Worm (Caenorhabditis elegans) whole organism, L2 larva: ENCODE measurements around the gene dnj-2.
A peak's percentile ranks its signal among the peaks of the same experiment; 100 is the strongest.

Experiments
- C34F6.9 ChIP-seq: fragments of 150-350 bp; optimal IDR thresholded peaks from 2 replicates; lab custom pipeline; 2014; ENCODE audit warnings: missing biosample characterization, missing genetic modification characterization
- F13H6.1 ChIP-seq: sonication (generic microtip); optimal IDR thresholded peaks from 2 replicates; lab custom pipeline; 2016; ENCODE audit warnings: missing genetic modification characterization, missing compliant biosample characterization
- R02D3.7 ChIP-seq: fragments of 150-350 bp; optimal IDR thresholded peaks from 2 replicates; lab custom pipeline; 2014; ENCODE audit warnings: missing biosample characterization, missing genetic modification characterization
- Y55F3AM.14 ChIP-seq: fragments of 200-800 bp; sonication (Bioruptor generic); optimal IDR thresholded peaks from 2 replicates; lab custom pipeline; 2018; ENCODE audit warnings: mild to moderate bottlenecking, missing genetic modification characterization, missing compliant biosample characterization
- ZK546.5 ChIP-seq: sonication (generic microtip); optimal IDR thresholded peaks from 2 replicates; lab custom pipeline; 2017; ENCODE audit warnings: missing biosample characterization, missing genetic modification characterization
- alr-1 ChIP-seq: fragments of 150-350 bp; optimal IDR thresholded peaks from 2 replicates; lab custom pipeline; 2014; ENCODE audit warnings: missing biosample characterization, missing genetic modification characterization
- ama-1 ChIP-seq: fragments of 150-350 bp; optimal IDR thresholded peaks from 2 replicates; lab custom pipeline; 2018; ENCODE audit warnings: inconsistent platforms
- crh-2 ChIP-seq: sonication (generic microtip); optimal IDR thresholded peaks from 2 replicates; lab custom pipeline; 2017; ENCODE audit warnings: missing biosample characterization, missing genetic modification characterization
- dmd-4 ChIP-seq: sonication (generic microtip); optimal IDR thresholded peaks from 2 replicates; lab custom pipeline; 2017; ENCODE audit warnings: missing biosample characterization, missing genetic modification characterization
- elt-1 ChIP-seq: fragments of 150-350 bp; optimal IDR thresholded peaks from 2 replicates; lab custom pipeline; 2014; ENCODE audit warnings: missing biosample characterization, missing genetic modification characterization
- elt-3 ChIP-seq: sonication (generic microtip); optimal IDR thresholded peaks from 2 replicates; lab custom pipeline; 2017; ENCODE audit warnings: missing biosample characterization, missing genetic modification characterization
- fos-1 ChIP-seq: fragments of 150-350 bp; optimal IDR thresholded peaks from 2 replicates; lab custom pipeline; 2014; ENCODE audit warnings: missing biosample characterization, missing genetic modification characterization
- gmeb-1 ChIP-seq: fragments of 150-350 bp; optimal IDR thresholded peaks from 2 replicates; lab custom pipeline; 2014; ENCODE audit warnings: missing biosample characterization, missing genetic modification characterization
- lin-13 ChIP-seq: fragments of 150-350 bp; optimal IDR thresholded peaks from 2 replicates; lab custom pipeline; 2014; ENCODE audit warnings: missing biosample characterization, missing genetic modification reagents, missing genetic modification characterization
- lin-39 ChIP-seq: fragments of 150-350 bp; optimal IDR thresholded peaks from 2 replicates; lab custom pipeline; 2014; ENCODE audit warnings: missing biosample characterization, missing genetic modification reagents, missing genetic modification characterization
- lsy-2 ChIP-seq, 2 experiments: fragments of 150-350 bp in 1 of 2; sonication (generic microtip) in 1 of 2; optimal IDR thresholded peaks; 2 replicates each; lab custom pipeline; 2014 to 2017; ENCODE audit warnings: missing biosample characterization in 2 of 2, missing genetic modification characterization in 2 of 2
- mab-5 ChIP-seq: fragments of 150-350 bp; optimal IDR thresholded peaks from 2 replicates; lab custom pipeline; 2014; ENCODE audit warnings: missing biosample characterization, missing genetic modification characterization
- mdl-1 ChIP-seq, 2 experiments: fragments of 150-350 bp in 1 of 2; sonication (generic microtip) in 1 of 2; optimal IDR thresholded peaks; 2 replicates each; lab custom pipeline; 2017; ENCODE audit warnings: missing biosample characterization in 2 of 2, missing genetic modification characterization in 2 of 2
- nhr-10 ChIP-seq: sonication (generic microtip); optimal IDR thresholded peaks from 2 replicates; lab custom pipeline; 2017; ENCODE audit warnings: missing biosample characterization, missing genetic modification characterization
- nhr-11 ChIP-seq: fragments of 150-350 bp; optimal IDR thresholded peaks from 2 replicates; lab custom pipeline; 2014; ENCODE audit warnings: missing biosample characterization, missing genetic modification characterization
- nhr-12 ChIP-seq: fragments of 150-350 bp; optimal IDR thresholded peaks from 2 replicates; lab custom pipeline; 2014; ENCODE audit warnings: missing biosample characterization, missing genetic modification characterization
- nhr-129 ChIP-seq: fragments of 150-350 bp; optimal IDR thresholded peaks from 2 replicates; lab custom pipeline; 2014; ENCODE audit warnings: missing biosample characterization, missing genetic modification characterization
- nhr-21 ChIP-seq: fragments of 150-350 bp; optimal IDR thresholded peaks from 2 replicates; lab custom pipeline; 2014; ENCODE audit warnings: missing biosample characterization, missing genetic modification characterization
- nhr-23 ChIP-seq: fragments of 150-350 bp; optimal IDR thresholded peaks from 2 replicates; lab custom pipeline; 2014; ENCODE audit warnings: missing biosample characterization, missing genetic modification reagents, missing genetic modification characterization
- nhr-237 ChIP-seq: fragments of 150-350 bp; optimal IDR thresholded peaks from 2 replicates; lab custom pipeline; 2014; ENCODE audit warnings: missing biosample characterization, missing genetic modification characterization
- nhr-25 ChIP-seq: fragments of 150-350 bp; sonication (generic microtip); optimal IDR thresholded peaks from 3 replicates; lab custom pipeline; 2014; ENCODE audit warnings: missing biosample characterization, missing genetic modification characterization
- nhr-77 ChIP-seq: fragments of 150-350 bp; optimal IDR thresholded peaks from 2 replicates; lab custom pipeline; 2014; ENCODE audit warnings: missing biosample characterization, missing genetic modification characterization
- peb-1 ChIP-seq: fragments of 150-350 bp; optimal IDR thresholded peaks from 2 replicates; lab custom pipeline; 2014; ENCODE audit warnings: missing biosample characterization, missing genetic modification characterization
- sem-4 ChIP-seq: fragments of 150-350 bp; optimal IDR thresholded peaks from 2 replicates; lab custom pipeline; 2014; ENCODE audit warnings: missing biosample characterization, missing genetic modification reagents, missing genetic modification characterization
- skn-1 ChIP-seq: sonication (generic microtip); optimal IDR thresholded peaks from 2 replicates; lab custom pipeline; 2017; ENCODE audit warnings: missing biosample characterization, missing genetic modification characterization
- sma-3 ChIP-seq: sonication (generic microtip); optimal IDR thresholded peaks from 2 replicates; lab custom pipeline; 2016; ENCODE audit warnings: missing genetic modification reagents, missing genetic modification characterization, missing compliant biosample characterization
- sma-9 ChIP-seq, 2 experiments: fragments of 150-350 bp in 1 of 2; sonication (generic microtip) in 1 of 2; optimal IDR thresholded peaks; 2 replicates each; lab custom pipeline; 2014 to 2016; ENCODE audit warnings: missing genetic modification characterization in 2 of 2, mild to moderate bottlenecking in 1 of 2, missing biosample characterization in 1 of 2, missing compliant biosample characterization in 1 of 2, missing genetic modification reagents in 1 of 2, moderate library complexity in 1 of 2
- snpc-4 ChIP-seq: fragments of 150-350 bp; optimal IDR thresholded peaks from 2 replicates; lab custom pipeline; 2014; ENCODE audit warnings: missing biosample characterization, missing genetic modification characterization
- unc-39 ChIP-seq: fragments of 150-350 bp; optimal IDR thresholded peaks from 2 replicates; lab custom pipeline; 2014; ENCODE audit warnings: missing biosample characterization, missing genetic modification characterization
- unc-62 ChIP-seq: fragments of 150-350 bp; optimal IDR thresholded peaks from 2 replicates; lab custom pipeline; 2014; ENCODE audit warnings: missing biosample characterization, missing genetic modification reagents, missing genetic modification characterization
- ztf-1 ChIP-seq: fragments of 200-800 bp; sonication (Bioruptor generic); conservative IDR thresholded peaks from 2 replicates; pipeline ENCODE4 v1.3.6; 2022; ENCODE audit warnings: missing genetic modification characterization, missing compliant biosample characterization
- ztf-11 ChIP-seq: sonication (generic microtip); optimal IDR thresholded peaks from 2 replicates; lab custom pipeline; 2017; ENCODE audit warnings: missing biosample characterization, missing genetic modification characterization

dnj-2 gene

ce11 chrIV:11288965-11289364 is 24.8 kb downstream of the dnj-2 start:
- TF ChIP-seq nhr-237 (tag; lab: Kevin White, UChicago) (no peak), crh-2 (peak; percentile 58), fos-1 (peak; percentile 98), gmeb-1 (tag; lab: Kevin White, UChicago) (peak; percentile 45), sma-9 (GFP tag; optimal IDR thresholded peaks at IDR 0.05; lab: Kevin White, UChicago) (peak; percentile 20), sma-9 (tag; optimal IDR thresholded peaks at IDR 0.05; lab: Kevin White, UChicago) (no peak), nhr-12 (tag; lab: Kevin White, UChicago) (no peak), ZK546.5 (no peak), nhr-11 (no peak), skn-1 (peak; percentile 23)

ce11 chrIV:11287511-11287910 is 26.3 kb downstream of the dnj-2 start, which contains the start of gene F54D1.6:
Gene F54D1.6 (plus strand): TSS chrIV:11287811.
- no peak for TF ChIP-seq ztf-11
- no peak for TF ChIP-seq mab-5 (tag; lab: Kevin White, UChicago)
- TF ChIP-seq nhr-237 (tag; lab: Kevin White, UChicago) = no peak

- TF ChIP-seq fos-1 (peak; percentile 66), R02D3.7 (tag; lab: Kevin White, UChicago) (no peak)
These were observed 27.7 kb downstream of the dnj-2 start for ce11 chrIV:11286112-11286511.

- TF ChIP-seq sma-9 (GFP tag; optimal IDR thresholded peaks at IDR 0.05; lab: Kevin White, UChicago) (no peak), sma-9 (tag; optimal IDR thresholded peaks at IDR 0.05; lab: Kevin White, UChicago) (no peak), nhr-77 (tag; lab: Kevin White, UChicago) (no peak), ZK546.5 (no peak), nhr-25 (no peak), sem-4 (tag; lab: Kevin White, UChicago) (no peak), ama-1 (lab: Kevin White, UChicago) (no peak), ztf-1 (GFP tag; lab: Robert Waterston, UW) (no peak), ztf-11 (no peak), Y55F3AM.14 (GFP tag; lab: Kevin White, UChicago) (no peak), elt-1 (no peak), lin-13 (no peak), peb-1 (tag; lab: Kevin White, UChicago) (no peak), unc-62 (GFP tag; lab: Kevin White, UChicago) (no peak), elt-3 (no peak), snpc-4 (tag; lab: Kevin White, UChicago) (no peak), crh-2 (no peak)
These were observed 28.5 kb downstream of the dnj-2 start for ce11 chrIV:11285239-11285638.

ce11 chrIV:11284102-11284531 is 29.7 kb downstream of the dnj-2 start:
- TF ChIP-seq peb-1 (tag; lab: Kevin White, UChicago) (no peak), ztf-11 (no peak), nhr-25 (no peak), nhr-129 (tag; lab: Kevin White, UChicago) (peak; percentile 17), fos-1 (peak; percentile 97), nhr-237 (tag; lab: Kevin White, UChicago) (no peak), sma-3 (GFP tag; lab: Kevin White, UChicago) (peak; percentile 22), sma-9 (GFP tag; optimal IDR thresholded peaks at IDR 0.05; lab: Kevin White, UChicago) (peak; percentile 50), sma-9 (tag; optimal IDR thresholded peaks at IDR 0.05; lab: Kevin White, UChicago) (no peak), Y55F3AM.14 (GFP tag; lab: Kevin White, UChicago) (no peak), unc-39 (tag; lab: Kevin White, UChicago) (no peak), elt-1 (no peak), F13H6.1 (tag; lab: Kevin White, UChicago) (peak; percentile 84), ama-1 (lab: Kevin White, UChicago) (no peak), nhr-23 (no peak), ztf-1 (GFP tag; lab: Robert Waterston, UW) (no peak), nhr-12 (tag; lab: Kevin White, UChicago) (no peak), crh-2 (peak; percentile 46), gmeb-1 (tag; lab: Kevin White, UChicago) (peak; percentile 33), skn-1 (no peak), nhr-11 (no peak), nhr-77 (tag; lab: Kevin White, UChicago) (no peak), lsy-2 (tag; optimal IDR thresholded peaks at IDR 0.05; lab: Kevin White, UChicago) (no peak)

- TF ChIP-seq nhr-25 = no peak
- TF ChIP-seq R02D3.7 (tag; lab: Kevin White, UChicago) = no peak
- no peak for TF ChIP-seq nhr-12 (tag; lab: Kevin White, UChicago)
- TF ChIP-seq nhr-21 (tag; lab: Kevin White, UChicago) = no peak
- no peak for TF ChIP-seq ama-1 (lab: Kevin White, UChicago)
- no peak for TF ChIP-seq nhr-77 (tag; lab: Kevin White, UChicago)
- no peak for TF ChIP-seq dmd-4
- no peak for TF ChIP-seq nhr-237 (tag; lab: Kevin White, UChicago)
- no peak for TF ChIP-seq nhr-129 (tag; lab: Kevin White, UChicago)
- no peak for TF ChIP-seq gmeb-1 (tag; lab: Kevin White, UChicago)
- no peak for TF ChIP-seq nhr-11
- no peak for TF ChIP-seq mdl-1 (tag; optimal IDR thresholded peaks at IDR 0.05; lab: Kevin White, UChicago)
- no peak for TF ChIP-seq C34F6.9 (tag; lab: Kevin White, UChicago)
- no peak for TF ChIP-seq alr-1
- TF ChIP-seq elt-3 = no peak
- no peak for TF ChIP-seq nhr-23
- TF ChIP-seq lin-39 (tag; lab: Kevin White, UChicago) = no peak
- no peak for TF ChIP-seq skn-1
- TF ChIP-seq sem-4 (tag; lab: Kevin White, UChicago) = no peak
- TF ChIP-seq nhr-10 (tag; lab: Kevin White, UChicago) = no peak
These were observed 37.8 kb downstream of the dnj-2 start for ce11 chrIV:11276026-11276425.
